Worm (Caenorhabditis elegans) whole organism, L3 larva: ENCODE measurements around the gene nra-1.

Experiments
- R02D3.7 ChIP-seq: fragments of 150-350 bp; optimal IDR thresholded peaks from 2 replicates; lab custom pipeline; 2014; ENCODE audit warnings: missing biosample characterization, missing genetic modification characterization
- ama-1 ChIP-seq: fragments of 150-350 bp; optimal IDR thresholded peaks from 2 replicates; lab custom pipeline; 2018
- ceh-16 ChIP-seq: sonication (generic microtip); optimal IDR thresholded peaks from 2 replicates; lab custom pipeline; 2017; ENCODE audit warnings: missing biosample characterization, missing genetic modification characterization
- ceh-28 ChIP-seq: fragments of 150-350 bp; optimal IDR thresholded peaks from 2 replicates; lab custom pipeline; 2014; ENCODE audit warnings: missing biosample characterization, missing genetic modification reagents, missing genetic modification characterization
- ceh-9 ChIP-seq: sonication (generic microtip); optimal IDR thresholded peaks from 2 replicates; lab custom pipeline; 2018; ENCODE audit warnings: missing biosample characterization, missing genetic modification characterization
- egl-27 ChIP-seq: sonication (generic microtip); optimal IDR thresholded peaks from 4 replicates; lab custom pipeline; 2017; ENCODE audit warnings: missing biosample characterization, missing genetic modification reagents, missing genetic modification characterization
- egl-5 ChIP-seq: fragments of 150-350 bp; optimal IDR thresholded peaks from 2 replicates; lab custom pipeline; 2017; ENCODE audit warnings: missing biosample characterization, missing genetic modification reagents, missing genetic modification characterization, inconsistent platforms
- elt-1 ChIP-seq: fragments of 150-350 bp; optimal IDR thresholded peaks from 2 replicates; lab custom pipeline; 2014; ENCODE audit warnings: missing biosample characterization, missing genetic modification characterization
- elt-2 ChIP-seq: sonication (generic microtip); optimal IDR thresholded peaks from 2 replicates; lab custom pipeline; 2016; ENCODE audit warnings: missing genetic modification reagents, mild to moderate bottlenecking, missing genetic modification characterization, missing compliant biosample characterization
- elt-3 ChIP-seq, 3 experiments: fragments of 150-350 bp in 1 of 3; sonication (generic microtip) in 2 of 3; optimal IDR thresholded peaks; 2 replicates in 2 of 3; 4 replicates in 1 of 3; lab custom pipeline; 2014 to 2017; ENCODE audit warnings: missing biosample characterization in 3 of 3, missing genetic modification characterization in 3 of 3
- fkh-2 ChIP-seq: fragments of 150-350 bp; optimal IDR thresholded peaks from 2 replicates; lab custom pipeline; 2014; ENCODE audit warnings: missing biosample characterization, missing genetic modification reagents, missing genetic modification characterization
- hmg-11 ChIP-seq: sonication (generic microtip); optimal IDR thresholded peaks from 2 replicates; lab custom pipeline; 2016; ENCODE audit warnings: missing genetic modification characterization, missing compliant biosample characterization
- lin-15B ChIP-seq: fragments of 150-350 bp; optimal IDR thresholded peaks from 2 replicates; lab custom pipeline; 2014; ENCODE audit warnings: missing biosample characterization, missing genetic modification characterization
- lin-39 ChIP-seq: fragments of 150-350 bp; optimal IDR thresholded peaks from 2 replicates; lab custom pipeline; 2018; ENCODE audit warnings: missing biosample characterization, missing genetic modification reagents, missing genetic modification characterization
- lsy-12 ChIP-seq: sonication (generic microtip); optimal IDR thresholded peaks from 2 replicates; lab custom pipeline; 2016; ENCODE audit warnings: mild to moderate bottlenecking, missing genetic modification characterization, missing compliant biosample characterization
- mdl-1 ChIP-seq: fragments of 150-350 bp; optimal IDR thresholded peaks from 2 replicates; lab custom pipeline; 2014; ENCODE audit warnings: missing biosample characterization, missing genetic modification characterization
- mml-1 ChIP-seq: fragments of 150-350 bp; sonication (generic microtip); optimal IDR thresholded peaks from 3 replicates; lab custom pipeline; 2014; ENCODE audit warnings: missing biosample characterization, missing genetic modification characterization
- nfya-1 ChIP-seq: sonication (generic microtip); optimal IDR thresholded peaks from 2 replicates; lab custom pipeline; 2017; ENCODE audit warnings: missing genetic modification characterization, mild to moderate bottlenecking, missing compliant biosample characterization, antibody characterized with exemption, moderate library complexity; ENCODE audit not compliant: insufficient read depth
- nhr-11 ChIP-seq: fragments of 150-350 bp; optimal IDR thresholded peaks from 2 replicates; lab custom pipeline; 2014; ENCODE audit warnings: missing biosample characterization, missing genetic modification characterization
- nhr-23 ChIP-seq: fragments of 150-350 bp; optimal IDR thresholded peaks from 2 replicates; lab custom pipeline; 2014; ENCODE audit warnings: missing biosample characterization, missing genetic modification reagents, missing genetic modification characterization
- nhr-237 ChIP-seq: fragments of 150-350 bp; optimal IDR thresholded peaks from 2 replicates; lab custom pipeline; 2014; ENCODE audit warnings: missing biosample characterization, missing genetic modification characterization
- nhr-25 ChIP-seq: sonication (generic microtip); optimal IDR thresholded peaks from 2 replicates; lab custom pipeline; 2017; ENCODE audit warnings: missing biosample characterization, missing genetic modification characterization
- nhr-28 ChIP-seq: fragments of 150-350 bp; optimal IDR thresholded peaks from 2 replicates; lab custom pipeline; 2014; ENCODE audit warnings: missing biosample characterization, missing genetic modification characterization
- nhr-67 ChIP-seq: fragments of 150-350 bp; optimal IDR thresholded peaks from 2 replicates; lab custom pipeline; 2014; ENCODE audit warnings: missing biosample characterization, missing genetic modification characterization
- nhr-76 ChIP-seq: fragments of 150-350 bp; sonication (generic microtip); optimal IDR thresholded peaks from 5 replicates; lab custom pipeline; 2014; ENCODE audit warnings: missing biosample characterization, missing genetic modification characterization
- nhr-77 ChIP-seq: fragments of 150-350 bp; optimal IDR thresholded peaks from 2 replicates; lab custom pipeline; 2014; ENCODE audit warnings: missing biosample characterization, missing genetic modification characterization
- pha-4 ChIP-seq: fragments of 150-350 bp; optimal IDR thresholded peaks from 2 replicates; lab custom pipeline; 2014; ENCODE audit warnings: missing biosample characterization, missing genetic modification reagents, missing genetic modification characterization
- pqm-1 ChIP-seq: fragments of 150-350 bp; optimal IDR thresholded peaks from 2 replicates; lab custom pipeline; 2017; ENCODE audit warnings: missing biosample characterization, missing genetic modification characterization, inconsistent platforms
- sea-2 ChIP-seq: fragments of 150-350 bp; sonication (generic microtip); optimal IDR thresholded peaks from 4 replicates; lab custom pipeline; 2014; ENCODE audit warnings: missing biosample characterization, missing genetic modification reagents, missing genetic modification characterization
- skn-1 ChIP-seq: fragments of 150-350 bp; optimal IDR thresholded peaks from 2 replicates; lab custom pipeline; 2014; ENCODE audit warnings: missing biosample characterization, missing genetic modification characterization
- tbx-2 ChIP-seq: sonication (generic microtip); optimal IDR thresholded peaks from 2 replicates; lab custom pipeline; 2016; ENCODE audit warnings: mild to moderate bottlenecking, missing genetic modification characterization, missing compliant biosample characterization
- unc-39 ChIP-seq: sonication (generic microtip); optimal IDR thresholded peaks from 4 replicates; lab custom pipeline; 2017; ENCODE audit warnings: missing biosample characterization, missing genetic modification characterization
- unc-62 ChIP-seq: fragments of 150-350 bp; sonication (generic microtip); optimal IDR thresholded peaks from 4 replicates; lab custom pipeline; 2014; ENCODE audit warnings: missing biosample characterization, missing genetic modification reagents, missing genetic modification characterization
- zag-1 ChIP-seq: fragments of 150-350 bp; optimal IDR thresholded peaks from 2 replicates; lab custom pipeline; 2014; ENCODE audit warnings: missing biosample characterization, missing genetic modification characterization
- ztf-4 ChIP-seq: fragments of 150-350 bp; optimal IDR thresholded peaks from 2 replicates; lab custom pipeline; 2014; ENCODE audit warnings: missing biosample characterization, missing genetic modification characterization

Gene nra-1

DNA sequence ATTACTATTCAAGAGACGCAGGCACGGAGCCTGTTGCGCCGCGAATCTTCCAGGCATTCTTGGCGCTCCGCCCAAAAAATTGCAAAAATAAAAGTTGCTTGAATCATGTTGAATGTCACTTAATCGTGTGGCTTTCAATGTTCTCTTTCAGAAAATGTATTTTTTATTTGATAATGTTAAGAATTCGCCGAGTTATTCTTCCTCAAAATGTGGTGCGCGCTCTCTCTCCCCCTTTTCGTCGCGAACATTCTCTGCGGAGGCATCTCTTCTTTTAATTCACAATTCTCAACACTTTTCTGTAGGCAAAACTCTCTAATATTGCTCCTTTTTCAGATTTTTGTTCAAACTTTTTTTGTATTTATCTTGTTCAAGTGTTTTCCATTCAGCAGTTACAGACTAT is 5.6 kb downstream of the nra-1 start (continued):
- peak; percentile 94 for TF ChIP-seq nfya-1
- TF ChIP-seq tbx-2 (tag; lab: Kevin White, UChicago): peak; percentile 93
- TF ChIP-seq zag-1: peak; percentile 34
- peak; percentile 31 for TF ChIP-seq mdl-1 (tag; lab: Kevin White, UChicago)
- TF ChIP-seq lin-15B (tag; lab: Kevin White, UChicago): peak; percentile 88
- no peak for TF ChIP-seq nhr-28
- TF ChIP-seq mml-1 (tag; lab: Kevin White, UChicago): no peak
- peak; percentile 98 for TF ChIP-seq nhr-23 (tag; lab: Kevin White, UChicago)
- peak; percentile 98 for TF ChIP-seq nhr-11 (tag; lab: Kevin White, UChicago)
- TF ChIP-seq skn-1: peak; percentile 86
- TF ChIP-seq ceh-16 (tag; lab: Kevin White, UChicago): peak; percentile 3
- TF ChIP-seq lsy-12 (tag; lab: Kevin White, UChicago): peak; percentile 100
- peak; percentile 92 for TF ChIP-seq pqm-1 (tag; lab: Kevin White, UChicago)
- peak; percentile 96 for TF ChIP-seq pha-4 (tag; lab: Kevin White, UChicago)
- peak; percentile 89 for TF ChIP-seq ceh-28 (tag; lab: Kevin White, UChicago)
- TF ChIP-seq ceh-9 (tag; lab: Kevin White, UChicago): no peak
- TF ChIP-seq unc-39 (tag; lab: Kevin White, UChicago): no peak

- TF ChIP-seq nhr-77 (no peak), ama-1 (lab: Kevin White, UChicago) (peak; percentile 10), nhr-28 (no peak), nhr-237 (tag; lab: Kevin White, UChicago) (no peak), unc-62 (GFP tag; lab: Kevin White, UChicago) (no peak)
- TF ChIP-seq, all 47 proteins: peak for 1
Observed at ce11 chrIV:17277459-17278173, 6.4 kb downstream of the nra-1 start.

- TF ChIP-seq R02D3.7 (tag; lab: Kevin White, UChicago) (no peak), sea-2 (no peak), pha-4 (tag; lab: Kevin White, UChicago) (no peak), elt-2 (tag; lab: Kevin White, UChicago) (no peak), ama-1 (lab: Kevin White, UChicago) (peak; percentile 14), hmg-11 (tag; lab: Kevin White, UChicago) (peak; percentile 19), egl-27 (tag; lab: Kevin White, UChicago) (no peak), nfya-1 (peak; percentile 52), elt-3 (tag; optimal IDR thresholded peaks at IDR 0.05; lab: Kevin White, UChicago) (no peak)
Observed at ce11 chrIV:17276705-17277458, 7.1 kb downstream of the nra-1 start, which contains the start of gene clec-196. clec-196 (plus strand) TSS chrIV:17276956.

- TF ChIP-seq nhr-76 (tag; lab: Kevin White, UChicago): no peak
- no peak for TF ChIP-seq nhr-237 (tag; lab: Kevin White, UChicago)
- no peak for TF ChIP-seq egl-5
- no peak for TF ChIP-seq nhr-77
Observed at ce11 chrIV:17275281-17275680, 8.7 kb downstream of the nra-1 start, which contains the start of gene lhfp-4. lhfp-4 (plus strand) TSS chrIV:17275581.

- TF ChIP-seq egl-27 (tag; lab: Kevin White, UChicago) (no peak), lin-39 (no peak), nhr-67 (no peak), R02D3.7 (tag; lab: Kevin White, UChicago) (no peak), sea-2 (no peak), ztf-4 (tag; lab: Kevin White, UChicago) (no peak), fkh-2 (tag; lab: Kevin White, UChicago) (no peak), nhr-25 (tag; lab: Kevin White, UChicago) (no peak), nhr-237 (tag; lab: Kevin White, UChicago) (no peak), tbx-2 (tag; lab: Kevin White, UChicago) (no peak), nhr-76 (tag; lab: Kevin White, UChicago) (no peak), pha-4 (tag; lab: Kevin White, UChicago) (no peak), elt-1 (tag; lab: Kevin White, UChicago) (no peak), nhr-11 (tag; lab: Kevin White, UChicago) (no peak)
Observed at ce11 chrIV:17273602-17274110, 10.3 kb downstream of the nra-1 start, which contains the start of gene gln-5. gln-5 (minus strand) TSS chrIV:17273652.
